Worm (Caenorhabditis elegans): ENCODE data around the gene T07D1.3.

- TF ChIP-seq hif-1 (tag; optimal IDR thresholded peaks at IDR 0.05) (no peak), ZK546.5 (tag; optimal IDR thresholded peaks at IDR 0.05) (no peak), nhr-77 (tag; optimal IDR thresholded peaks at IDR 0.05) (no peak), nhr-11 (tag; optimal IDR thresholded peaks at IDR 0.05) (peak; percentile 7), lin-38 (GFP tag; IDR thresholded peaks at IDR 0.05) (no peak)
Observed at ce11 chrX:2401883-2402282, 41.3 kb downstream of the T07D1.3 start, which contains the start of gene dhhc-9.

All from whole organism, L4 larva.